Worm (Caenorhabditis elegans): Measurements from ENCODE around the gene clc-22.

The clc-22 gene

ce11 chrII:4044349-4044748 is 48.5 kb upstream of the clc-22 start, which contains the start of gene rpn-11 (continued):
- no peak for TF ChIP-seq nfya-1 (tag; optimal IDR thresholded peaks at IDR 0.05; ENCODE audit: borderline replicate concordance, insufficient read depth)
- TF ChIP-seq xnd-1 (tag; optimal IDR thresholded peaks at IDR 0.05), result peak; percentile 56
- TF ChIP-seq ztf-6 (GFP tag; IDR thresholded peaks at IDR 0.05), result no peak
- peak; percentile 77 for TF ChIP-seq lsl-1 (GFP tag; optimal IDR thresholded peaks at IDR 0.05)
- TF ChIP-seq Y53F4B.3 (GFP tag; IDR thresholded peaks at IDR 0.05), result no peak
- TF ChIP-seq madf-10 (tag; optimal IDR thresholded peaks at IDR 0.05), result peak; percentile 1
- TF ChIP-seq F33H1.4 (GFP tag; IDR thresholded peaks at IDR 0.05), result peak; percentile 76
- peak; percentile 51 for TF ChIP-seq F22D6.2 (tag; optimal IDR thresholded peaks at IDR 0.05)
- no peak for TF ChIP-seq ztf-3 (GFP tag; optimal IDR thresholded peaks at IDR 0.05)
- no peak for TF ChIP-seq nhr-120 (GFP tag; IDR thresholded peaks at IDR 0.05)
- TF ChIP-seq tlf-1 (GFP tag; optimal IDR thresholded peaks at IDR 0.05), result peak; percentile 80
- peak; percentile 65 for TF ChIP-seq pha-4 (tag; optimal IDR thresholded peaks at IDR 0.05)
- peak; percentile 41; the same call in 1 of the 2 replicates for TF ChIP-seq ceh-100 (GFP tag; IDR thresholded peaks at IDR 0.05)
- TF ChIP-seq snpc-3.4 (tag; optimal IDR thresholded peaks at IDR 0.05), result peak; percentile 10
- TF ChIP-seq unc-62 (GFP tag; optimal IDR thresholded peaks at IDR 0.05), result no peak
- TF ChIP-seq chd-7 (tag; optimal IDR thresholded peaks at IDR 0.05), result no peak
- TF ChIP-seq snpc-4 (GFP tag; optimal IDR thresholded peaks at IDR 0.05), result peak; percentile 1
- TF ChIP-seq snpc-4 (tag; optimal IDR thresholded peaks at IDR 0.05), result peak in 3 of 4 experiments; percentile 43 to 68 (median 60)
- peak; percentile 85 for TF ChIP-seq K11D2.4 (GFP tag; IDR thresholded peaks at IDR 0.05)
- no peak for TF ChIP-seq F57A8.1 (GFP tag; optimal IDR thresholded peaks at IDR 0.05)
- TF ChIP-seq nfyb-1 (GFP tag; IDR thresholded peaks at IDR 0.05), result peak; percentile 87
- TF ChIP-seq hrde-1 (tag; optimal IDR thresholded peaks at IDR 0.05; ENCODE audit: borderline replicate concordance), result no peak
- no peak for TF ChIP-seq somi-1 (GFP tag; optimal IDR thresholded peaks at IDR 0.05)
- no peak for TF ChIP-seq mel-28 (tag; optimal IDR thresholded peaks at IDR 0.05; ENCODE audit: borderline replicate concordance)
- TF ChIP-seq nfya-2 (GFP tag; IDR thresholded peaks at IDR 0.05), result no peak
- TF ChIP-seq nhr-179 (tag; optimal IDR thresholded peaks at IDR 0.05), result no peak
- TF ChIP-seq D2030.7 (GFP tag; IDR thresholded peaks at IDR 0.05), result peak; percentile 82
- no peak for TF ChIP-seq F37B4.10 (GFP tag; IDR thresholded peaks at IDR 0.05)
- TF ChIP-seq nhr-27 (tag; optimal IDR thresholded peaks at IDR 0.05), result no peak
- TF ChIP-seq ztf-28 (GFP tag; IDR thresholded peaks at IDR 0.05), result 0 out of 2 replicates have a peak, but pooled peaks have one; percentile 27
- no peak for TF ChIP-seq ztf-22 (GFP tag; optimal IDR thresholded peaks at IDR 0.05)
- TF ChIP-seq sptf-2 (GFP tag; optimal IDR thresholded peaks at IDR 0.05), result no peak
- peak; percentile 51; the same call in 1 of the 2 replicates for TF ChIP-seq Y67H2A.10 (GFP tag; conservative IDR thresholded peaks at IDR 0.05)
- peak; percentile 62 to 95 (median 69) for TF ChIP-seq lin-35 (GFP tag; optimal IDR thresholded peaks at IDR 0.05)
- TF ChIP-seq K12H6.12 (tag; optimal IDR thresholded peaks at IDR 0.05), result peak; percentile 67
- peak; percentile 93 for TF ChIP-seq madf-6 (GFP tag; IDR thresholded peaks at IDR 0.05)
- TF ChIP-seq lir-1 (GFP tag; conservative IDR thresholded peaks at IDR 0.05), result peak; percentile 71
- 0 out of 2 replicates have a peak, but pooled peaks have one; percentile 46 for TF ChIP-seq Y79H2A.3 (GFP tag; conservative IDR thresholded peaks at IDR 0.05)
- TF ChIP-seq madf-8 (GFP tag; conservative IDR thresholded peaks at IDR 0.05), result peak; percentile 81
- no peak for TF ChIP-seq dpff-1 (tag; optimal IDR thresholded peaks at IDR 0.05)
- peak; percentile 54 for TF ChIP-seq atf-7 (tag; optimal IDR thresholded peaks at IDR 0.05)
- no peak for TF ChIP-seq C17E4.6 (GFP tag; IDR thresholded peaks at IDR 0.05)
- no peak for TF ChIP-seq tbx-9 (tag; optimal IDR thresholded peaks at IDR 0.05; ENCODE audit: borderline replicate concordance)
- peak; percentile 80 for TF ChIP-seq ztf-26 (tag; optimal IDR thresholded peaks at IDR 0.05)
- TF ChIP-seq let-607 (tag; optimal IDR thresholded peaks at IDR 0.05), result peak; percentile 60 to 91
- TF ChIP-seq fkh-3 (tag; optimal IDR thresholded peaks at IDR 0.05), result no peak
- TF ChIP-seq lin-26 (GFP tag; IDR thresholded peaks at IDR 0.05), result 0 out of 2 replicates have a peak, but pooled peaks have one; percentile 8
- no peak for TF ChIP-seq lag-1 (GFP tag; IDR thresholded peaks at IDR 0.05)

Data from whole organism, young adult.